Fruit fly (Drosophila melanogaster) whole organism, embryonic: ENCODE measurements around the gene CG3294.

Source experiments
- Awh ChIP-seq: fragments of 200-800 bp; sonication (Bioruptor generic); IDR thresholded peaks from 2 replicates; pipeline ENCODE4, ENCODE4 v1.3.6; 2022; ENCODE audit warnings: missing biosample characterization, missing genetic modification characterization
- BEAF-32 ChIP-seq: fragments of 200-800 bp; sonication (Bioruptor generic); optimal IDR thresholded peaks from 3 replicates; lab custom pipeline; 2017; ENCODE audit warnings: missing biosample characterization, missing genetic modification characterization, mild to moderate bottlenecking, moderate library complexity, missing genetic modification reagents
- Bgb ChIP-seq: fragments of 200-800 bp; sonication (Bioruptor generic); IDR thresholded peaks from 2 replicates; pipeline ENCODE4 v1.3.6; 2022; ENCODE audit warnings: missing biosample characterization, missing genetic modification characterization; ENCODE audit not compliant: partially characterized antibody
- BtbVII ChIP-seq: fragments of 200-800 bp; sonication (Bioruptor generic); optimal IDR thresholded peaks from 3 replicates; lab custom pipeline; 2017; ENCODE audit warnings: missing biosample characterization, mild to moderate bottlenecking, missing genetic modification characterization
- CG10147 ChIP-seq: fragments of 200-800 bp; sonication (Bioruptor generic); optimal IDR thresholded peaks from 2 replicates; lab custom pipeline; 2019; ENCODE audit warnings: missing biosample characterization, mild to moderate bottlenecking, missing genetic modification characterization, moderate library complexity
- CG11085 ChIP-seq: fragments of 200-800 bp; sonication (Bioruptor generic); IDR thresholded peaks from 2 replicates; pipeline ENCODE4 v1.3.6; 2022; ENCODE audit warnings: missing biosample characterization, missing genetic modification characterization
- CG13424 ChIP-seq: fragments of 200-800 bp; sonication (Bioruptor generic); optimal IDR thresholded peaks from 2 replicates; lab custom pipeline; 2019; ENCODE audit warnings: missing biosample characterization, mild to moderate bottlenecking, missing genetic modification characterization, moderate library complexity
- CG14965 ChIP-seq: fragments of 200-800 bp; sonication (Bioruptor generic); optimal IDR thresholded peaks from 2 replicates; lab custom pipeline; 2016; ENCODE audit warnings: missing biosample characterization, missing genetic modification characterization, borderline replicate concordance
- CG17912 ChIP-seq: fragments of 200-800 bp; sonication (Bioruptor generic); optimal IDR thresholded peaks from 2 replicates; lab custom pipeline; 2018; ENCODE audit warnings: missing biosample characterization, mild to moderate bottlenecking, missing genetic modification characterization
- CG3281 ChIP-seq: fragments of 200-800 bp; sonication (Bioruptor generic); optimal IDR thresholded peaks from 3 replicates; lab custom pipeline; 2017; ENCODE audit warnings: missing biosample characterization, mild to moderate bottlenecking, missing genetic modification characterization
- CG33213 ChIP-seq: fragments of 200-800 bp; sonication (Bioruptor generic); optimal IDR thresholded peaks from 3 replicates; lab custom pipeline; 2016; ENCODE audit warnings: missing biosample characterization, missing genetic modification characterization
- CG34224 ChIP-seq: fragments of 200-800 bp; sonication (Bioruptor generic); IDR thresholded peaks from 3 replicates; pipeline ENCODE4 v1.3.6; 2022; ENCODE audit warnings: missing biosample characterization, missing genetic modification characterization; ENCODE audit not compliant: partially characterized antibody
- CG34376 ChIP-seq: fragments of 200-800 bp; sonication (Bioruptor generic); optimal IDR thresholded peaks from 2 replicates; lab custom pipeline; 2018; ENCODE audit warnings: missing biosample characterization, mild to moderate bottlenecking, missing genetic modification characterization
- CG4730 ChIP-seq: fragments of 200-800 bp; sonication (Bioruptor generic); IDR thresholded peaks from 2 replicates; pipeline ENCODE4 v1.3.6; 2022; ENCODE audit warnings: missing biosample characterization, missing genetic modification characterization
- CG6689 ChIP-seq: fragments of 200-800 bp; sonication (Bioruptor generic); IDR thresholded peaks from 2 replicates; pipeline ENCODE4 v1.3.6; 2022; ENCODE audit warnings: missing biosample characterization, missing genetic modification characterization
- CG7372 ChIP-seq: fragments of 200-800 bp; sonication (Bioruptor generic); IDR thresholded peaks from 2 replicates; pipeline ENCODE4 v1.3.6; 2022; ENCODE audit warnings: missing biosample characterization, missing genetic modification characterization
- Dll ChIP-seq: fragments of 200-800 bp; sonication (Bioruptor generic); IDR thresholded peaks from 4 replicates; pipeline ENCODE4 v1.3.6; 2022; ENCODE audit warnings: missing biosample characterization, missing genetic modification characterization; ENCODE audit not compliant: partially characterized antibody
- E2f2 ChIP-seq: fragments of 200-800 bp; sonication (Bioruptor generic); IDR thresholded peaks from 2 replicates; pipeline ENCODE4 v1.3.6; 2022; ENCODE audit warnings: missing biosample characterization, missing genetic modification characterization
- Gsc ChIP-seq: fragments of 200-800 bp; sonication (Bioruptor generic); IDR thresholded peaks from 2 replicates; pipeline ENCODE4 v1.3.6; 2022; ENCODE audit warnings: missing biosample characterization, missing genetic modification characterization
- HLH4C ChIP-seq: fragments of 200-800 bp; sonication (Bioruptor generic); IDR thresholded peaks from 3 replicates; pipeline ENCODE4 v1.3.6; 2022; ENCODE audit warnings: missing biosample characterization, missing genetic modification characterization; ENCODE audit not compliant: partially characterized antibody
- HmgD ChIP-seq: fragments of 200-800 bp; sonication (Bioruptor generic); optimal IDR thresholded peaks from 3 replicates; lab custom pipeline; 2016; ENCODE audit warnings: missing biosample characterization, missing genetic modification characterization
- HmgZ ChIP-seq: fragments of 200-800 bp; sonication (Bioruptor generic); optimal IDR thresholded peaks from 2 replicates; lab custom pipeline; 2018; ENCODE audit warnings: missing biosample characterization, mild to moderate bottlenecking, missing genetic modification characterization
- Hr39 ChIP-seq: fragments of >200 bp; optimal IDR thresholded peaks from 2 replicates; lab custom pipeline; 2017
- Jarid2 ChIP-seq: fragments of 200-800 bp; sonication (Bioruptor generic); optimal IDR thresholded peaks from 3 replicates; lab custom pipeline; 2017; ENCODE audit warnings: mild to moderate bottlenecking, missing biosample characterization, missing genetic modification reagents, missing genetic modification characterization
- Mes4 ChIP-seq: fragments of 200-800 bp; sonication (Bioruptor generic); optimal IDR thresholded peaks from 2 replicates; lab custom pipeline; 2016; ENCODE audit warnings: missing biosample characterization, missing genetic modification characterization
- Sox100B ChIP-seq: fragments of 200-800 bp; sonication (Bioruptor generic); optimal IDR thresholded peaks from 3 replicates; lab custom pipeline; 2018; ENCODE audit warnings: missing biosample characterization, mild to moderate bottlenecking, missing genetic modification characterization
- chinmo ChIP-seq: fragments of 200-800 bp; sonication (Bioruptor generic); IDR thresholded peaks from 4 replicates; pipeline ENCODE4 v1.3.6; 2022; ENCODE audit warnings: missing biosample characterization, missing genetic modification characterization; ENCODE audit not compliant: partially characterized antibody
- dmrt99B ChIP-seq: fragments of 200-800 bp; sonication (Bioruptor generic); optimal IDR thresholded peaks from 2 replicates; lab custom pipeline; 2018; ENCODE audit warnings: missing biosample characterization, mild to moderate bottlenecking, missing genetic modification characterization, moderate library complexity
- emc ChIP-seq: fragments of 200-800 bp; sonication (Bioruptor generic); optimal IDR thresholded peaks from 2 replicates; lab custom pipeline; 2016; ENCODE audit warnings: missing biosample characterization, missing genetic modification characterization
- ems ChIP-seq: fragments of 200-800 bp; sonication (Bioruptor generic); optimal IDR thresholded peaks from 3 replicates; lab custom pipeline; 2016; ENCODE audit warnings: missing biosample characterization, missing genetic modification characterization
- en ChIP-seq: fragments of 200-800 bp; sonication (Bioruptor generic); optimal IDR thresholded peaks from 2 replicates; lab custom pipeline; 2016; ENCODE audit warnings: missing biosample characterization, missing genetic modification characterization
- gcm ChIP-seq: fragments of 200-800 bp; sonication (Bioruptor generic); optimal IDR thresholded peaks from 2 replicates; lab custom pipeline; 2019; ENCODE audit warnings: missing biosample characterization, mild to moderate bottlenecking, missing genetic modification characterization, moderate library complexity
- gem ChIP-seq: fragments of 200-800 bp; sonication (Bioruptor generic); optimal IDR thresholded peaks from 2 replicates; lab custom pipeline; 2019; ENCODE audit warnings: missing biosample characterization, mild to moderate bottlenecking, missing genetic modification characterization, moderate library complexity
- grn ChIP-seq: fragments of 200-800 bp; sonication (Bioruptor generic); optimal IDR thresholded peaks from 3 replicates; lab custom pipeline; 2017; ENCODE audit warnings: missing biosample characterization, missing genetic modification characterization
- hb ChIP-seq: fragments of 200-800 bp; sonication (Bioruptor generic); IDR thresholded peaks from 3 replicates; pipeline ENCODE4 v1.3.6; 2022; ENCODE audit warnings: missing biosample characterization, missing genetic modification characterization; ENCODE audit not compliant: partially characterized antibody
- hbn ChIP-seq: fragments of 200-800 bp; sonication (Bioruptor generic); IDR thresholded peaks from 2 replicates; pipeline ENCODE4 v1.3.6; 2022; ENCODE audit warnings: missing biosample characterization, missing genetic modification characterization; ENCODE audit not compliant: partially characterized antibody
- jigr1 ChIP-seq: fragments of 200-800 bp; sonication (Bioruptor generic); IDR thresholded peaks from 3 replicates; pipeline ENCODE4 v1.3.6; 2022; ENCODE audit warnings: missing biosample characterization, missing genetic modification characterization
- maf-S ChIP-seq: fragments of 200-800 bp; sonication (Bioruptor generic); optimal IDR thresholded peaks from 2 replicates; lab custom pipeline; 2016; ENCODE audit warnings: missing biosample characterization, missing genetic modification characterization
- peb ChIP-seq: fragments of 200-800 bp; sonication (Bioruptor generic); IDR thresholded peaks from 2 replicates; pipeline ENCODE4 v1.3.6; 2022; ENCODE audit warnings: missing biosample characterization, missing genetic modification characterization
- pfk ChIP-seq: fragments of 200-800 bp; sonication (Bioruptor generic); optimal IDR thresholded peaks from 2 replicates; lab custom pipeline; 2018; ENCODE audit warnings: missing biosample characterization, mild to moderate bottlenecking, missing genetic modification characterization, moderate library complexity
- phol ChIP-seq: fragments of 200-800 bp; sonication (Bioruptor generic); optimal IDR thresholded peaks from 3 replicates; lab custom pipeline; 2018; ENCODE audit warnings: missing biosample characterization, mild to moderate bottlenecking, missing genetic modification characterization, moderate library complexity
- rib ChIP-seq: fragments of 200-800 bp; sonication (Bioruptor generic); IDR thresholded peaks from 2 replicates; pipeline ENCODE4 v1.3.6; 2022; ENCODE audit warnings: missing biosample characterization, missing genetic modification characterization
- salm ChIP-seq: fragments of 200-800 bp; sonication (Bioruptor generic); optimal IDR thresholded peaks from 2 replicates; lab custom pipeline; 2018; ENCODE audit warnings: missing biosample characterization, mild to moderate bottlenecking, missing genetic modification characterization
- schlank ChIP-seq: fragments of 200-800 bp; sonication (Bioruptor generic); optimal IDR thresholded peaks from 2 replicates; lab custom pipeline; 2018; ENCODE audit warnings: missing biosample characterization, mild to moderate bottlenecking, missing genetic modification characterization
- sd ChIP-seq: fragments of 200-800 bp; sonication (Bioruptor generic); optimal IDR thresholded peaks from 3 replicates; lab custom pipeline; 2018; ENCODE audit warnings: missing biosample characterization, mild to moderate bottlenecking, missing genetic modification characterization, moderate library complexity
- trh ChIP-seq: fragments of 200-800 bp; sonication (Bioruptor generic); optimal IDR thresholded peaks from 2 replicates; lab custom pipeline; 2016; ENCODE audit warnings: missing biosample characterization, missing genetic modification characterization
- ttk ChIP-seq: fragments of 200-800 bp; sonication (Bioruptor generic); IDR thresholded peaks from 2 replicates; pipeline ENCODE4 v2.1.2; 2022; ENCODE audit warnings: missing biosample characterization, missing genetic modification characterization
- unc-4 ChIP-seq: fragments of 200-800 bp; sonication (Bioruptor generic); IDR thresholded peaks from 2 replicates; pipeline ENCODE4 v1.3.6; 2022; ENCODE audit warnings: missing biosample characterization, missing genetic modification characterization; ENCODE audit not compliant: partially characterized antibody
- vvl ChIP-seq: fragments of 200-800 bp; sonication (Bioruptor generic); IDR thresholded peaks from 2 replicates; pipeline ENCODE4 v1.3.6; 2022; ENCODE audit warnings: missing biosample characterization, missing genetic modification characterization
- zen2 ChIP-seq: fragments of 200-800 bp; sonication (Bioruptor generic); IDR thresholded peaks from 3 replicates; pipeline ENCODE4 v1.3.6; 2022; ENCODE audit warnings: missing biosample characterization, missing genetic modification characterization; ENCODE audit not compliant: partially characterized antibody
- zfh1 ChIP-seq: fragments of 200-800 bp; sonication (Bioruptor generic); IDR thresholded peaks from 3 replicates; pipeline ENCODE4 v1.3.6; 2022; ENCODE audit warnings: missing biosample characterization, missing genetic modification characterization

CG3294 gene

dm6 chr2L:4829040-4829439, 34.7 kb downstream of the CG3294 start (continued):
- TF ChIP-seq trh (GFP tag; lab: Kevin White, UChicago) (no peak), CG34376 (GFP tag; lab: Kevin White, UChicago) (peak; percentile 9), CG7372 (GFP tag; lab: Robert Waterston, UW) (no peak), CG11085 (GFP tag; lab: Robert Waterston, UW) (no peak), hb (no peak), Dll (GFP tag; lab: Robert Waterston, UW) (no peak), Jarid2 (no peak), Gsc (GFP tag; lab: Robert Waterston, UW) (no peak), CG4730 (GFP tag; lab: Robert Waterston, UW) (no peak), grn (GFP tag; lab: Kevin White, UChicago) (no peak), Mes4 (GFP tag; lab: Kevin White, UChicago) (no peak), CG17912 (GFP tag; lab: Kevin White, UChicago) (peak; percentile 31), hbn (GFP tag; lab: Robert Waterston, UW) (no peak), chinmo (GFP tag; lab: Robert Waterston, UW) (no peak), CG34224 (GFP tag; lab: Robert Waterston, UW) (no peak), CG13424 (tag; lab: Kevin White, UChicago) (peak; percentile 19), CG6689 (GFP tag; lab: Robert Waterston, UW) (no peak), CG3281 (GFP tag; lab: Kevin White, UChicago) (peak; percentile 64), jigr1 (no peak), maf-S (no peak), rib (GFP tag; lab: Robert Waterston, UW) (no peak), schlank (tag; lab: Kevin White, UChicago) (peak; percentile 56), vvl (GFP tag; lab: Robert Waterston, UW) (0 out of 2 replicates have a peak, but pooled peaks have one; percentile 20), Sox100B (GFP tag; lab: Kevin White, UChicago) (peak; percentile 12), gem (no peak), pfk (GFP tag; lab: Kevin White, UChicago) (peak; percentile 35), unc-4 (GFP tag; lab: Robert Waterston, UW) (no peak), BtbVII (GFP tag; lab: Kevin White, UChicago) (peak; percentile 46), CG33213 (GFP tag; lab: Kevin White, UChicago) (no peak), phol (tag; lab: Kevin White, UChicago) (no peak), ems (no peak), CG10147 (GFP tag; lab: Kevin White, UChicago) (peak; percentile 3)

DNA sequence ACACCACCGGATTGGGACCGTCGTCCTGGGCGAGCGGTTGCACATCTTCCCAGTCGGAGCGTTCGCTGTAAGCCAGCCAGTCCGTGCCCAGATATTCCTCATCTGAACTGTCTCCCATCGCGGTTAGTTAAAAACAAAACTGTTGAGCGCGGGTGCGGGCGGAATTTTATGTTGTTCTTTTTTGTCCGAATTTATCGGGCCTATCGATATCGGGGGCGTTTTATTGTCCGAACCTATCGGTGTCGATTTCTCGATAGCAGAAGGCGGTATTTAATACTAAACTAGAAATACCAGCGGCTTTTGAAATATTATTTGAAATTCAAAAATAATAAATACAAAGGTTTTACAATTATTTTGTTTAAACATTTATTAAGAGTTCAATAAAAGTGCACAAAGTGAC, 36.1 kb downstream of the CG3294 start, which contains the start of gene Fnta:
TSS of gene Fnta (minus strand) at position 204 of the 400 bp plus-strand sequence.
- no peak for TF ChIP-seq peb (GFP tag; lab: Robert Waterston, UW)
- peak; percentile 92 for TF ChIP-seq zen2
- TF ChIP-seq Bgb (GFP tag; lab: Robert Waterston, UW), result peak; percentile 90
- peak; percentile 94 for TF ChIP-seq HLH4C (GFP tag; lab: Robert Waterston, UW)
- peak; percentile 89 for TF ChIP-seq E2f2 (GFP tag; lab: Robert Waterston, UW)
- no peak for TF ChIP-seq Sox100B (GFP tag; lab: Kevin White, UChicago)
- TF ChIP-seq HmgD (GFP tag; lab: Kevin White, UChicago), result no peak
- TF ChIP-seq Hr39, result no peak
- no peak for TF ChIP-seq en (GFP tag; lab: Kevin White, UChicago)
- TF ChIP-seq BEAF-32 (GFP tag; lab: Kevin White, UChicago), result peak; percentile 54
- no peak for TF ChIP-seq dmrt99B (tag; lab: Kevin White, UChicago)
- TF ChIP-seq emc (GFP tag; lab: Kevin White, UChicago), result no peak
- TF ChIP-seq CG13424 (tag; lab: Kevin White, UChicago), result no peak
- TF ChIP-seq gcm (GFP tag; lab: Kevin White, UChicago), result peak; percentile 51
- no peak for TF ChIP-seq HmgZ (tag; lab: Kevin White, UChicago)
- TF ChIP-seq salm (tag; lab: Kevin White, UChicago), result no peak
- TF ChIP-seq sd (tag; lab: Kevin White, UChicago), result peak; percentile 54
- no peak for TF ChIP-seq ttk (GFP tag; lab: Robert Waterston, UW)
- TF ChIP-seq zfh1 (GFP tag; lab: Robert Waterston, UW), result no peak
- TF ChIP-seq CG14965, result no peak
- no peak for TF ChIP-seq Awh (GFP tag; lab: Robert Waterston, UW)
